Fruit fly (Drosophila melanogaster) whole organism: ENCODE data around the gene Hipk.

Source experiments
- CG8478 ChIP-seq: fragments of >200 bp; optimal IDR thresholded peaks from 2 replicates; lab custom pipeline; 2018; ENCODE audit warnings: inconsistent platforms
- Dll ChIP-seq: fragments of >200 bp; optimal IDR thresholded peaks from 2 replicates; lab custom pipeline; 2017
- EcR ChIP-seq, 2 experiments: fragments of >200 bp; optimal IDR thresholded peaks; 2 replicates each; lab custom pipeline; 2017; ENCODE audit warnings: missing biosample characterization in 2 of 2, missing genetic modification characterization in 2 of 2, missing genetic modification reagents in 2 of 2
- pan ChIP-seq: fragments of >200 bp; optimal IDR thresholded peaks from 2 replicates; lab custom pipeline; 2017
- psq ChIP-seq: fragments of >200 bp; optimal IDR thresholded peaks from 2 replicates; lab custom pipeline; 2017
- usp ChIP-seq: fragments of >200 bp; optimal IDR thresholded peaks from 2 replicates; lab custom pipeline; 2017; ENCODE audit warnings: missing biosample characterization, missing genetic modification characterization, mixed read lengths

DNA sequence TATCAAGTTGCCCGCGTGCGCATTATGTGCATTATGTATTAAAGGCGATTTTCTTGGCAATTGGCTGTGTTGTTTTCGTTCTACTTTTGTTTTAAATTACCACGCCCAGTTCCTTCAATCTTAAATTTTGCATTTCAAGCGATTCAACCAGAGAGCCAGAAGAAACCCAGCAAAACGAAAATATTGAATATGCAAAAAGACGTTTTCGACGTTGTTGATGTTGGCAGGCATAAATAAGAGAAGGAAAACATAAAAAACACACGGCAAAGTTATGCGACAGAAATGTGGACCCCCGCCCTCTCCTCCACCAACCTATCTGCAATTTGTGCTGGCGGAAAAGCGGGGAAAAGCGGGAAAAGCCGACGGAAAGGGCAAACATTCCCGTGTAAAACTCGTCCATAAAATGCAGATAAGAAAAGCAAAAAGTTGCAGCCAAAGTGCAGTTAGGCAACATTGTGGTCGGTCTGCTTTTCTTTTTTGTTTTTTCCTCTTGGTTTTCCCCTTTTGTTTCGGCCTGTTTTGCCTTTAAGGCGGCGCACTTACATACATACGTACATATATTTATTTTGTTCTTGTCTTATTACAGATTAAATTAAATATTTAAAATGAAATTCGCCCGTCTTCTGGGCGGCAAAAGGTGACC lies 13.2 kb downstream of the Hipk start:
- TF ChIP-seq EcR (GFP tag; optimal IDR thresholded peaks at IDR 0.05; lab: Kevin White, UChicago) (no peak), usp (no peak), Dll (lab: Kevin White, UChicago) (no peak), psq (lab: Kevin White, UChicago) (no peak), pan (lab: Kevin White, UChicago) (no peak), CG8478 (lab: Kevin White, UChicago) (no peak)
